Fruit fly (Drosophila melanogaster) whole organism, embryonic: ENCODE measurements around the gene Sfp23F.

Experiments used
- Asciz ChIP-seq: fragments of 200-800 bp; sonication (Bioruptor generic); optimal IDR thresholded peaks from 2 replicates; lab custom pipeline; 2017; ENCODE audit warnings: missing biosample characterization, mild to moderate bottlenecking, missing genetic modification characterization, missing genetic modification reagents
- CG10147 ChIP-seq: fragments of 200-800 bp; sonication (Bioruptor generic); optimal IDR thresholded peaks from 2 replicates; lab custom pipeline; 2019; ENCODE audit warnings: missing biosample characterization, mild to moderate bottlenecking, missing genetic modification characterization, moderate library complexity
- CG11093 ChIP-seq: fragments of 200-800 bp; sonication (Bioruptor generic); IDR thresholded peaks from 3 replicates; pipeline ENCODE4 v1.3.6; 2022; ENCODE audit warnings: missing biosample characterization, missing genetic modification characterization
- CG11456 ChIP-seq: fragments of 200-800 bp; sonication (Bioruptor generic); IDR thresholded peaks from 3 replicates; pipeline ENCODE4 v1.3.6; 2022; ENCODE audit warnings: missing biosample characterization, missing genetic modification characterization
- CG14667 ChIP-seq: fragments of 200-800 bp; sonication (Bioruptor generic); IDR thresholded peaks from 2 replicates; pipeline ENCODE4 v1.3.6; 2022; ENCODE audit warnings: missing biosample characterization, missing genetic modification characterization
- CG17186 ChIP-seq: fragments of 200-800 bp; sonication (Bioruptor generic); optimal IDR thresholded peaks from 3 replicates; lab custom pipeline; 2017; ENCODE audit warnings: missing biosample characterization, missing genetic modification reagents, missing genetic modification characterization
- CG17328 ChIP-seq: fragments of 200-800 bp; sonication (Bioruptor generic); IDR thresholded peaks from 2 replicates; pipeline ENCODE4 v1.3.6; 2022; ENCODE audit warnings: missing biosample characterization, missing genetic modification characterization
- CG17612 ChIP-seq: fragments of 200-800 bp; sonication (Bioruptor generic); IDR thresholded peaks from 2 replicates; pipeline ENCODE4 v1.3.6; 2022; ENCODE audit warnings: missing biosample characterization, missing genetic modification characterization
- CG18619 ChIP-seq: fragments of 200-800 bp; sonication (Bioruptor generic); optimal IDR thresholded peaks from 3 replicates; lab custom pipeline; 2017; ENCODE audit warnings: missing biosample characterization, mild to moderate bottlenecking, missing genetic modification characterization
- CG34224 ChIP-seq: fragments of 200-800 bp; sonication (Bioruptor generic); IDR thresholded peaks from 3 replicates; pipeline ENCODE4 v1.3.6; 2022; ENCODE audit warnings: missing biosample characterization, missing genetic modification characterization; ENCODE audit not compliant: partially characterized antibody
- CG34422 ChIP-seq: fragments of 200-800 bp; sonication (Bioruptor generic); IDR thresholded peaks from 3 replicates; pipeline ENCODE4 v1.3.6; 2022; ENCODE audit warnings: missing biosample characterization, missing genetic modification characterization
- CG3847 ChIP-seq: fragments of 200-800 bp; sonication (Bioruptor generic); IDR thresholded peaks from 2 replicates; pipeline ENCODE4 v1.3.6; 2022; ENCODE audit warnings: missing biosample characterization, missing genetic modification characterization
- CG7745 ChIP-seq: fragments of 200-800 bp; sonication (Bioruptor generic); optimal IDR thresholded peaks from 2 replicates; lab custom pipeline; 2018; ENCODE audit warnings: missing biosample characterization, mild to moderate bottlenecking, missing genetic modification characterization, moderate library complexity
- CG7786 ChIP-seq: fragments of 200-800 bp; sonication (Bioruptor generic); optimal IDR thresholded peaks from 2 replicates; lab custom pipeline; 2016; ENCODE audit warnings: missing biosample characterization, missing genetic modification characterization
- CG8089 ChIP-seq: fragments of 200-800 bp; sonication (Bioruptor generic); optimal IDR thresholded peaks from 3 replicates; lab custom pipeline; 2016; ENCODE audit warnings: missing biosample characterization, missing genetic modification characterization
- CG8290 ChIP-seq, 3 experiments: fragments of 200-800 bp; sonication (Bioruptor generic); optimal IDR thresholded peaks; 2 replicates each; lab custom pipeline; 2016 to 2019; ENCODE audit warnings: missing biosample characterization in 3 of 3, missing genetic modification characterization in 3 of 3, mild to moderate bottlenecking in 2 of 3, moderate library complexity in 1 of 3
- CG8478 ChIP-seq: fragments of >200 bp; optimal IDR thresholded peaks from 2 replicates; lab custom pipeline; 2018
- CG8765 ChIP-seq: fragments of 200-800 bp; sonication (Bioruptor generic); IDR thresholded peaks from 2 replicates; pipeline ENCODE4 v1.3.6; 2022; ENCODE audit warnings: missing biosample characterization, missing genetic modification characterization
- Dip2 ChIP-seq: fragments of 200-800 bp; sonication (Bioruptor generic); IDR thresholded peaks from 2 replicates; pipeline ENCODE4 v1.3.6; 2022; ENCODE audit warnings: missing biosample characterization, missing genetic modification characterization
- E2f1 ChIP-seq: fragments of 200-800 bp; sonication (Bioruptor generic); IDR thresholded peaks from 2 replicates; pipeline ENCODE4 v1.3.6; 2022; ENCODE audit warnings: missing biosample characterization, missing genetic modification characterization
- ERR ChIP-seq: fragments of 200-800 bp; sonication (Bioruptor generic); optimal IDR thresholded peaks from 2 replicates; lab custom pipeline; 2016; ENCODE audit warnings: missing biosample characterization, missing genetic modification characterization
- Elba2 ChIP-seq: fragments of 200-800 bp; sonication (Bioruptor generic); optimal IDR thresholded peaks from 3 replicates; lab custom pipeline; 2016; ENCODE audit warnings: missing biosample characterization, missing genetic modification characterization
- HLH4C ChIP-seq: fragments of 200-800 bp; sonication (Bioruptor generic); IDR thresholded peaks from 3 replicates; pipeline ENCODE4 v1.3.6; 2022; ENCODE audit warnings: missing biosample characterization, missing genetic modification characterization; ENCODE audit not compliant: partially characterized antibody
- Hr3 ChIP-seq: fragments of 200-800 bp; sonication (Bioruptor generic); optimal IDR thresholded peaks from 3 replicates; lab custom pipeline; 2016; ENCODE audit warnings: missing biosample characterization, missing genetic modification characterization
- Jarid2 ChIP-seq: fragments of 200-800 bp; sonication (Bioruptor generic); optimal IDR thresholded peaks from 3 replicates; lab custom pipeline; 2017; ENCODE audit warnings: mild to moderate bottlenecking, missing biosample characterization, missing genetic modification reagents, missing genetic modification characterization
- Lim3 ChIP-seq: fragments of 200-800 bp; sonication (Bioruptor generic); IDR thresholded peaks from 2 replicates; pipeline ENCODE4 v1.3.6; 2022; ENCODE audit warnings: missing biosample characterization, missing genetic modification characterization
- Lpt ChIP-seq: fragments of >200 bp; optimal IDR thresholded peaks from 2 replicates; lab custom pipeline; 2018; ENCODE audit warnings: missing biosample characterization, missing genetic modification characterization
- MESR4 ChIP-seq: fragments of 200-800 bp; sonication (Bioruptor generic); optimal IDR thresholded peaks from 2 replicates; lab custom pipeline; 2018; ENCODE audit warnings: missing biosample characterization, mild to moderate bottlenecking, missing genetic modification characterization, moderate library complexity
- MTF-1 ChIP-seq: fragments of 200-800 bp; sonication (Bioruptor generic); optimal IDR thresholded peaks from 2 replicates; lab custom pipeline; 2018; ENCODE audit warnings: missing biosample characterization, mild to moderate bottlenecking, missing genetic modification characterization, borderline replicate concordance
- Nf-YB ChIP-seq: fragments of 200-800 bp; sonication (Bioruptor generic); optimal IDR thresholded peaks from 3 replicates; lab custom pipeline; 2019; ENCODE audit warnings: missing biosample characterization, mild to moderate bottlenecking, missing genetic modification characterization, moderate library complexity
- Optix ChIP-seq: fragments of 200-800 bp; sonication (Bioruptor generic); IDR thresholded peaks from 3 replicates; pipeline ENCODE4 v1.3.6; 2022; ENCODE audit warnings: missing biosample characterization, missing genetic modification characterization
- Rfx ChIP-seq: fragments of 200-800 bp; sonication (Bioruptor generic); IDR thresholded peaks from 2 replicates; pipeline ENCODE4 v1.3.6; 2022; ENCODE audit warnings: missing biosample characterization, missing genetic modification characterization
- ato ChIP-seq: fragments of 200-800 bp; sonication (Bioruptor generic); IDR thresholded peaks from 2 replicates; pipeline ENCODE4 v1.3.6; 2022; ENCODE audit warnings: missing biosample characterization, missing genetic modification characterization; ENCODE audit not compliant: partially characterized antibody
- bigmax ChIP-seq: fragments of 200-800 bp; sonication (Bioruptor generic); optimal IDR thresholded peaks from 2 replicates; lab custom pipeline; 2018; ENCODE audit warnings: missing biosample characterization, mild to moderate bottlenecking, missing genetic modification characterization
- crc ChIP-seq: fragments of 200-800 bp; sonication (Bioruptor generic); optimal IDR thresholded peaks from 2 replicates; lab custom pipeline; 2016; ENCODE audit warnings: missing biosample characterization, missing genetic modification characterization
- croc ChIP-seq: fragments of 200-800 bp; sonication (Bioruptor generic); conservative IDR thresholded peaks from 3 replicates; pipeline ENCODE4 v1.3.6; 2022; ENCODE audit warnings: missing biosample characterization, missing genetic modification characterization
- eyg ChIP-seq: fragments of 200-800 bp; sonication (Bioruptor generic); optimal IDR thresholded peaks from 3 replicates; lab custom pipeline; 2016; ENCODE audit warnings: missing biosample characterization, missing genetic modification characterization
- gcm ChIP-seq: fragments of 200-800 bp; sonication (Bioruptor generic); optimal IDR thresholded peaks from 2 replicates; lab custom pipeline; 2019; ENCODE audit warnings: missing biosample characterization, mild to moderate bottlenecking, missing genetic modification characterization, moderate library complexity
- gsb ChIP-seq: fragments of 200-800 bp; sonication (Bioruptor generic); IDR thresholded peaks from 2 replicates; pipeline ENCODE4 v1.3.6; 2022; ENCODE audit warnings: missing biosample characterization, missing genetic modification characterization
- jumu ChIP-seq: fragments of 200-800 bp; sonication (Bioruptor generic); optimal IDR thresholded peaks from 3 replicates; lab custom pipeline; 2016; ENCODE audit warnings: missing biosample characterization, missing genetic modification characterization
- ken ChIP-seq: fragments of 200-800 bp; sonication (Bioruptor generic); IDR thresholded peaks from 3 replicates; pipeline ENCODE4 v1.3.6; 2022; ENCODE audit warnings: missing biosample characterization, missing genetic modification characterization
- klu ChIP-seq: fragments of 200-800 bp; sonication (Bioruptor generic); IDR thresholded peaks from 2 replicates; pipeline ENCODE4 v1.3.6; 2022; ENCODE audit warnings: missing biosample characterization, missing genetic modification characterization
- nerfin-1 ChIP-seq: fragments of 200-800 bp; sonication (Bioruptor generic); optimal IDR thresholded peaks from 3 replicates; lab custom pipeline; 2019; ENCODE audit warnings: missing biosample characterization, mild to moderate bottlenecking, missing genetic modification characterization, moderate library complexity
- pho ChIP-seq: fragments of 200-800 bp; sonication (Bioruptor generic); optimal IDR thresholded peaks from 2 replicates; lab custom pipeline; 2016; ENCODE audit warnings: missing biosample characterization, missing genetic modification characterization
- pzg ChIP-seq: fragments of 200-800 bp; sonication (Bioruptor generic); optimal IDR thresholded peaks from 3 replicates; lab custom pipeline; 2018; ENCODE audit warnings: missing biosample characterization, mild to moderate bottlenecking, missing genetic modification characterization, moderate library complexity
- salm ChIP-seq: fragments of 200-800 bp; sonication (Bioruptor generic); optimal IDR thresholded peaks from 2 replicates; lab custom pipeline; 2018; ENCODE audit warnings: missing biosample characterization, mild to moderate bottlenecking, missing genetic modification characterization
- sc ChIP-seq, 3 experiments: fragments of >200 bp in 2 of 3; fragments of 200-800 bp in 1 of 3; sonication (Bioruptor generic) in 1 of 3; optimal IDR thresholded peaks; 2 replicates in 2 of 3; 3 replicates in 1 of 3; lab custom pipeline; 2017; ENCODE audit warnings: mild to moderate bottlenecking in 1 of 3, missing biosample characterization in 1 of 3, missing genetic modification characterization in 1 of 3, missing genetic modification reagents in 1 of 3
- scrt ChIP-seq: fragments of 200-800 bp; sonication (Bioruptor generic); optimal IDR thresholded peaks from 2 replicates; lab custom pipeline; 2018; ENCODE audit warnings: missing biosample characterization, mild to moderate bottlenecking, missing genetic modification characterization, moderate library complexity
- sd ChIP-seq: fragments of 200-800 bp; sonication (Bioruptor generic); optimal IDR thresholded peaks from 3 replicates; lab custom pipeline; 2018; ENCODE audit warnings: missing biosample characterization, mild to moderate bottlenecking, missing genetic modification characterization, moderate library complexity

The Sfp23F gene

DNA sequence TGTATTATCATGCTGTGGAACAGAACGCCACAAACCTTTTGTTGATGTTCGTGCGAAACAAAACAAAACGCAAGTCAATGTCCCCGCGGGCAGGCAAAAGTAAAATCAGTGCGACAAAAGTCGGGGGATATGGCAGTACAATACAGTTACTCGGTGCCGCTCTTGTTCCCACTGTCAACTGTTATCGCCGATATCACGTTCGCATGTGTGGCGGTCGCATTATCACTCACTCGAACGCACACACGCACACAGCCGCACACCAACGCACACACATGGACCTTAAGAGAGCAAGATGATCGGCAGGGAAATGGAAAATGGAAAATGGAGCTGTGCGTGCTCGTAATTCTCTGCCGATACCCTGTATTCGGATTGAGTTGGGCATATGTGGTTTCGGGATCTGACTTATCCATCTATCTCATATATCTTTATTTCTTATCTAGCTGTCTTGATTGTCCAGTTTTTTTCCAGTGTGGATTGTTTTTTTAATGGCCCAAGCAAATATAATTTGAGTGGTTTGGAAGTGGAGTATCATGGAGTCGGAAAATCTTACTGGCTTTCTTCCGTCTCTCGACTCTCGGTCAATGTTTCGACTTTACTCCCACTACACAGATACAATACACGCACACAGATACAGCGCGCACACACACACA is 48.9 kb downstream of the Sfp23F start (continued):
- TF ChIP-seq Lim3 (GFP tag; lab: Robert Waterston, UW): no peak
- TF ChIP-seq scrt (GFP tag; lab: Kevin White, UChicago): no peak
- peak; percentile 94 for TF ChIP-seq ken (GFP tag; lab: Robert Waterston, UW)
- TF ChIP-seq CG34224: no peak
- no peak for TF ChIP-seq Rfx (GFP tag; lab: Robert Waterston, UW)
- peak; percentile 18 for TF ChIP-seq eyg (GFP tag; lab: Kevin White, UChicago)
- TF ChIP-seq Hr3 (GFP tag; lab: Kevin White, UChicago): peak; percentile 87
- peak; percentile 82 for TF ChIP-seq crc (GFP tag; lab: Kevin White, UChicago)
- peak; percentile 83 for TF ChIP-seq CG11093 (GFP tag; lab: Robert Waterston, UW)
- TF ChIP-seq bigmax (GFP tag; lab: Kevin White, UChicago): no peak
- peak; percentile 87 for TF ChIP-seq Optix (GFP tag; lab: Robert Waterston, UW)
- TF ChIP-seq sd (tag; lab: Kevin White, UChicago): no peak
- TF ChIP-seq Lpt (GFP tag; lab: Kevin White, UChicago): no peak
- TF ChIP-seq jumu (GFP tag; lab: Kevin White, UChicago): peak; percentile 88
- peak; percentile 91 for TF ChIP-seq CG17328 (GFP tag; lab: Robert Waterston, UW)
- peak; percentile 56 for TF ChIP-seq Nf-YB
- TF ChIP-seq Asciz (GFP tag; lab: Kevin White, UChicago): peak; percentile 77
- peak; percentile 43; the same call in 1 of the 3 replicates for TF ChIP-seq CG11456 (GFP tag; lab: Robert Waterston, UW)
- TF ChIP-seq Jarid2 (GFP tag; lab: Kevin White, UChicago): peak; percentile 8
- TF ChIP-seq CG17612 (GFP tag; lab: Robert Waterston, UW): no peak
- TF ChIP-seq CG3847 (GFP tag; lab: Robert Waterston, UW): peak; percentile 44; the same call in 1 of the 2 replicates
- no peak for TF ChIP-seq salm (tag; lab: Kevin White, UChicago)
- no peak for TF ChIP-seq gcm
- peak; percentile 76 for TF ChIP-seq CG7786 (GFP tag; lab: Kevin White, UChicago)
- peak; percentile 38 for TF ChIP-seq pho (GFP tag; lab: Kevin White, UChicago)
- TF ChIP-seq MTF-1 (GFP tag; lab: Kevin White, UChicago): peak; percentile 23
- no peak for TF ChIP-seq gsb (GFP tag; lab: Robert Waterston, UW)
- peak; percentile 91 for TF ChIP-seq croc (GFP tag; lab: Robert Waterston, UW)
- TF ChIP-seq CG14667 (GFP tag; lab: Robert Waterston, UW): peak; percentile 72
- peak; percentile 2 for TF ChIP-seq MESR4 (GFP tag; lab: Kevin White, UChicago)
- TF ChIP-seq CG8089 (GFP tag; lab: Kevin White, UChicago): peak; percentile 90
- no peak for TF ChIP-seq Dip2
- TF ChIP-seq CG18619 (GFP tag; lab: Kevin White, UChicago): peak; percentile 22
- no peak for TF ChIP-seq CG7745 (tag; lab: Kevin White, UChicago)
- TF ChIP-seq nerfin-1 (tag; lab: Kevin White, UChicago): no peak
- peak; percentile 82; the same call in 2 of the 3 replicates for TF ChIP-seq CG34422 (GFP tag; lab: Robert Waterston, UW)
- TF ChIP-seq CG17186 (GFP tag; lab: Kevin White, UChicago): peak; percentile 58
- TF ChIP-seq ERR (GFP tag; lab: Kevin White, UChicago): peak; percentile 33
- peak; percentile 72 for TF ChIP-seq CG8290 (GFP tag; optimal IDR thresholded peaks at IDR 0.05; lab: Kevin White, UChicago)
- no peak for TF ChIP-seq CG8290 (tag; optimal IDR thresholded peaks at IDR 0.05; lab: Kevin White, UChicago)
- TF ChIP-seq klu (GFP tag; lab: Robert Waterston, UW): no peak
- TF ChIP-seq CG8765 (GFP tag; lab: Robert Waterston, UW): no peak; the same call in 1 of the 2 replicates
- TF ChIP-seq ato: no peak
- TF ChIP-seq E2f1 (GFP tag; lab: Robert Waterston, UW): peak; percentile 70
- peak; percentile 39 for TF ChIP-seq CG8478 (lab: Kevin White, UChicago)
- TF ChIP-seq sc (optimal IDR thresholded peaks at IDR 0.05; lab: Kevin White, UChicago): no peak
- TF ChIP-seq sc (GFP tag; optimal IDR thresholded peaks at IDR 0.05; lab: Kevin White, UChicago): peak; percentile 90
- TF ChIP-seq HLH4C (GFP tag; lab: Robert Waterston, UW): no peak
- no peak for TF ChIP-seq CG10147 (GFP tag; lab: Kevin White, UChicago)
- no peak for TF ChIP-seq Elba2 (GFP tag; lab: Kevin White, UChicago)
- TF ChIP-seq pzg: no peak
